Worm (Caenorhabditis elegans) whole organism, L1 larva: ENCODE measurements around the gene T28A8.2.

Experiments used
- C34B4.2 ChIP-seq: sonication (generic microtip); optimal IDR thresholded peaks from 2 replicates; lab custom pipeline; 2017; ENCODE audit warnings: mild to moderate bottlenecking, missing genetic modification characterization, missing compliant biosample characterization
- blmp-1 ChIP-seq: fragments of 150-350 bp; optimal IDR thresholded peaks from 2 replicates; lab custom pipeline; 2014; ENCODE audit warnings: missing biosample characterization, missing genetic modification characterization
- ceh-8 ChIP-seq: fragments of 200-800 bp; sonication (Bioruptor generic); optimal IDR thresholded peaks from 2 replicates; lab custom pipeline; 2018; ENCODE audit warnings: mild to moderate bottlenecking, missing genetic modification characterization, moderate library complexity, missing compliant biosample characterization
- ceh-82 ChIP-seq, 3 experiments: fragments of 150-350 bp in 1 of 3; sonication (generic microtip) in 2 of 3; optimal IDR thresholded peaks; 2 replicates each; lab custom pipeline; 2014 to 2017; ENCODE audit warnings: missing biosample characterization in 3 of 3, missing genetic modification characterization in 3 of 3
- dpl-1 ChIP-seq, 3 experiments: fragments of 150-350 bp in 2 of 3; sonication (generic microtip) in 1 of 3; optimal IDR thresholded peaks; 2 replicates each; lab custom pipeline; 2014 to 2017; ENCODE audit warnings: missing biosample characterization in 3 of 3, missing genetic modification characterization in 3 of 3, missing genetic modification reagents in 3 of 3
- efl-1 ChIP-seq, 4 experiments: fragments of 150-350 bp; optimal IDR thresholded peaks in 3 of 4; peaks in 1 of 4; 1 replicate in 1 of 4; 2 replicates in 3 of 4; lab custom pipeline; 2014; ENCODE audit warnings: missing biosample characterization in 2 of 4, missing genetic modification characterization in 2 of 4, missing genetic modification reagents in 2 of 4
- egl-13 ChIP-seq: sonication (generic microtip); optimal IDR thresholded peaks from 2 replicates; lab custom pipeline; 2016; ENCODE audit warnings: missing genotype, missing genetic modification reagents, missing genetic modification characterization, missing compliant biosample characterization
- fkh-10 ChIP-seq: sonication (generic microtip); optimal IDR thresholded peaks from 2 replicates; lab custom pipeline; 2017; ENCODE audit warnings: missing biosample characterization, missing genetic modification reagents, missing genetic modification characterization
- fkh-8 ChIP-seq: sonication (generic microtip); optimal IDR thresholded peaks from 2 replicates; lab custom pipeline; 2016; ENCODE audit warnings: mild to moderate bottlenecking, missing genetic modification characterization, missing compliant biosample characterization
- hlh-4 ChIP-seq: sonication (generic microtip); optimal IDR thresholded peaks from 2 replicates; lab custom pipeline; 2016; ENCODE audit warnings: mild to moderate bottlenecking, missing genetic modification characterization, missing compliant biosample characterization
- isw-1 ChIP-seq: fragments of 200-800 bp; sonication (Bioruptor generic); IDR thresholded peaks from 2 replicates; pipeline ENCODE4 v1.3.6; 2022; ENCODE audit warnings: missing genetic modification characterization, missing compliant biosample characterization
- jun-1 ChIP-seq: fragments of 150-350 bp; optimal IDR thresholded peaks from 2 replicates; lab custom pipeline; 2014; ENCODE audit warnings: missing biosample characterization, missing genetic modification reagents, missing genetic modification characterization
- lin-13 ChIP-seq: fragments of 150-350 bp; optimal IDR thresholded peaks from 2 replicates; lab custom pipeline; 2014; ENCODE audit warnings: missing biosample characterization, missing genetic modification reagents, missing genetic modification characterization
- lin-35 ChIP-seq, 2 experiments: fragments of 150-350 bp; optimal IDR thresholded peaks; 2 replicates each; lab custom pipeline; 2014; ENCODE audit warnings: missing biosample characterization in 2 of 2, missing genetic modification characterization in 2 of 2, missing genetic modification reagents in 2 of 2
- lin-39 ChIP-seq: fragments of 150-350 bp; optimal IDR thresholded peaks from 2 replicates; lab custom pipeline; 2014; ENCODE audit warnings: missing biosample characterization, missing genetic modification reagents, missing genetic modification characterization
- lir-3 ChIP-seq: sonication (generic microtip); optimal IDR thresholded peaks from 2 replicates; lab custom pipeline; 2016; ENCODE audit warnings: mild to moderate bottlenecking, missing genetic modification characterization, moderate library complexity, missing compliant biosample characterization; ENCODE audit not compliant: poor library complexity
- lsy-2 ChIP-seq, 2 experiments: fragments of 150-350 bp; optimal IDR thresholded peaks; 2 replicates each; lab custom pipeline; 2014; ENCODE audit warnings: missing biosample characterization in 2 of 2, missing genetic modification characterization in 2 of 2
- mab-9 ChIP-seq: fragments of 200-800 bp; sonication (Bioruptor generic); IDR thresholded peaks from 2 replicates; pipeline ENCODE4 v1.3.6; 2022; ENCODE audit warnings: missing genetic modification reagents, missing genetic modification characterization, missing compliant biosample characterization
- mdl-1 ChIP-seq, 2 experiments: fragments of 150-350 bp; optimal IDR thresholded peaks; 2 replicates each; lab custom pipeline; 2014 to 2017; ENCODE audit warnings: missing biosample characterization in 2 of 2, missing genetic modification characterization in 2 of 2, inconsistent platforms in 1 of 2
- mef-2 ChIP-seq: fragments of 150-350 bp; optimal IDR thresholded peaks from 2 replicates; lab custom pipeline; 2014; ENCODE audit warnings: missing biosample characterization, missing genetic modification characterization
- mep-1 ChIP-seq: fragments of 150-350 bp; optimal IDR thresholded peaks from 2 replicates; lab custom pipeline; 2014; ENCODE audit warnings: missing biosample characterization, missing genetic modification characterization
- nhr-12 ChIP-seq: sonication (generic microtip); optimal IDR thresholded peaks from 2 replicates; lab custom pipeline; 2017; ENCODE audit warnings: missing biosample characterization, missing genetic modification characterization
- nhr-19 ChIP-seq: fragments of 200-800 bp; sonication (Bioruptor generic); conservative IDR thresholded peaks from 2 replicates; pipeline ENCODE4 v1.3.6; 2022; ENCODE audit warnings: missing genetic modification characterization, missing compliant biosample characterization
- nhr-237 ChIP-seq: fragments of 150-350 bp; optimal IDR thresholded peaks from 2 replicates; lab custom pipeline; 2014; ENCODE audit warnings: missing biosample characterization, missing genetic modification characterization
- nhr-47 ChIP-seq: sonication (generic microtip); optimal IDR thresholded peaks from 2 replicates; lab custom pipeline; 2016; ENCODE audit warnings: mild to moderate bottlenecking, missing genetic modification characterization, moderate library complexity, missing compliant biosample characterization
- nhr-71 ChIP-seq: sonication (generic microtip); optimal IDR thresholded peaks from 2 replicates; lab custom pipeline; 2016; ENCODE audit warnings: mild to moderate bottlenecking, missing genetic modification characterization, moderate library complexity, missing compliant biosample characterization
- nhr-90 ChIP-seq: sonication (generic microtip); optimal IDR thresholded peaks from 2 replicates; lab custom pipeline; 2016; ENCODE audit warnings: mild to moderate bottlenecking, missing genetic modification characterization, missing compliant biosample characterization; ENCODE audit not compliant: poor library complexity
- rnt-1 ChIP-seq: sonication (generic microtip); optimal IDR thresholded peaks from 2 replicates; lab custom pipeline; 2016; ENCODE audit warnings: mild to moderate bottlenecking, missing genetic modification characterization, moderate library complexity, missing compliant biosample characterization
- skn-1 ChIP-seq: fragments of 150-350 bp; optimal IDR thresholded peaks from 2 replicates; lab custom pipeline; 2014; ENCODE audit warnings: missing biosample characterization, missing genetic modification characterization
- sptf-1 ChIP-seq: fragments of 150-350 bp; optimal IDR thresholded peaks from 2 replicates; lab custom pipeline; 2014; ENCODE audit warnings: missing biosample characterization, missing genetic modification characterization
- swsn-7 ChIP-seq: sonication (generic microtip); optimal IDR thresholded peaks from 2 replicates; lab custom pipeline; 2016; ENCODE audit warnings: missing genetic modification characterization, missing compliant biosample characterization
- tbx-2 ChIP-seq: sonication (generic microtip); optimal IDR thresholded peaks from 2 replicates; lab custom pipeline; 2016; ENCODE audit warnings: missing genetic modification characterization, missing compliant biosample characterization
- unc-62 ChIP-seq: fragments of 150-350 bp; optimal IDR thresholded peaks from 2 replicates; lab custom pipeline; 2014; ENCODE audit warnings: missing biosample characterization, missing genetic modification reagents, missing genetic modification characterization
- vab-15 ChIP-seq: sonication (generic microtip); optimal IDR thresholded peaks from 2 replicates; lab custom pipeline; 2017; ENCODE audit warnings: missing genotype, mild to moderate bottlenecking, missing genetic modification characterization, missing compliant biosample characterization
- xbp-1 ChIP-seq: sonication (generic microtip); optimal IDR thresholded peaks from 2 replicates; lab custom pipeline; 2016; ENCODE audit warnings: missing genetic modification characterization, missing compliant biosample characterization
- zip-4 ChIP-seq: fragments of 200-800 bp; sonication (Bioruptor generic); optimal IDR thresholded peaks from 2 replicates; lab custom pipeline; 2018; ENCODE audit warnings: mild to moderate bottlenecking, missing genetic modification characterization, moderate library complexity, missing compliant biosample characterization
- ztf-11 ChIP-seq, 2 experiments: sonication (generic microtip); optimal IDR thresholded peaks; 2 replicates each; lab custom pipeline; 2016 to 2017; ENCODE audit warnings: missing genetic modification characterization in 2 of 2, missing biosample characterization in 1 of 2, missing compliant biosample characterization in 1 of 2

The T28A8.2 gene

ce11 chrIII:13455816-13456215, 39.7 kb downstream of the T28A8.2 start:
- TF ChIP-seq nhr-237 (tag; lab: Kevin White, UChicago) = peak; percentile 22
- TF ChIP-seq sptf-1 = no peak
- TF ChIP-seq nhr-47 = peak; percentile 51
- peak; percentile 51 to 71 for TF ChIP-seq lsy-2 (tag; optimal IDR thresholded peaks at IDR 0.05; lab: Kevin White, UChicago)
- TF ChIP-seq xbp-1 (tag; lab: Kevin White, UChicago) = peak; percentile 22
- peak; percentile 21 for TF ChIP-seq skn-1 (tag; lab: Kevin White, UChicago)
- peak; percentile 84 for TF ChIP-seq mef-2 (tag; lab: Kevin White, UChicago)
- TF ChIP-seq fkh-8 (tag; lab: Kevin White, UChicago) = peak; percentile 43
- peak; percentile 35; the same call in 1 of the 2 replicates for TF ChIP-seq isw-1 (GFP tag; lab: Robert Waterston, UW)
- TF ChIP-seq nhr-90 (tag; lab: Kevin White, UChicago) = no peak
- peak; percentile 51 for TF ChIP-seq egl-13 (tag; lab: Kevin White, UChicago)
- peak; percentile 32 for TF ChIP-seq swsn-7 (tag; lab: Kevin White, UChicago)
- peak; percentile 10 for TF ChIP-seq blmp-1 (tag; lab: Kevin White, UChicago)
- peak; percentile 32 for TF ChIP-seq lir-3
- peak; percentile 50 for TF ChIP-seq mep-1 (tag; lab: Kevin White, UChicago)
- TF ChIP-seq lin-35 (GFP tag; optimal IDR thresholded peaks at IDR 0.05; lab: Kevin White, UChicago) = peak in 1 of 2 experiments; percentile 48
- peak in 2 of 3 experiments; percentile 4 to 41 for TF ChIP-seq ceh-82 (tag; optimal IDR thresholded peaks at IDR 0.05; lab: Kevin White, UChicago)
- no peak for TF ChIP-seq lin-39
- peak; percentile 50 for TF ChIP-seq zip-4 (GFP tag; lab: Kevin White, UChicago)
- TF ChIP-seq fkh-10 (GFP tag; lab: Kevin White, UChicago) = peak; percentile 31
- TF ChIP-seq dpl-1 (GFP tag; optimal IDR thresholded peaks at IDR 0.05; lab: Kevin White, UChicago) = peak in 1 of 3 experiments; percentile 35
- peak; percentile 27 for TF ChIP-seq efl-1 (optimal IDR thresholded peaks at IDR 0.05; lab: Kevin White, UChicago)
- TF ChIP-seq efl-1 (GFP tag; optimal IDR thresholded peaks at IDR 0.05 in 1 of 2; lab: Kevin White, UChicago) = peak; percentile 31 to 57
- peak; percentile 35 for TF ChIP-seq lin-13 (GFP tag; lab: Kevin White, UChicago)
- TF ChIP-seq nhr-71 (tag; lab: Kevin White, UChicago) = peak; percentile 73
- no peak for TF ChIP-seq unc-62 (GFP tag; lab: Kevin White, UChicago)
- no peak for TF ChIP-seq mdl-1 (tag; optimal IDR thresholded peaks at IDR 0.05; lab: Kevin White, UChicago)
- TF ChIP-seq ztf-11 (tag; optimal IDR thresholded peaks at IDR 0.05; lab: Kevin White, UChicago) = no peak

ce11 chrIII:13455207-13455606, 40.3 kb downstream of the T28A8.2 start, which contains the start of gene cua-1:
TSS of gene cua-1 (minus strand) at chrIII:13455307.
- no peak for TF ChIP-seq C34B4.2
- no peak for TF ChIP-seq egl-13 (tag; lab: Kevin White, UChicago)
- no peak for TF ChIP-seq vab-15 (tag; lab: Kevin White, UChicago)
- TF ChIP-seq mab-9 (GFP tag; lab: Robert Waterston, UW) = no peak
- TF ChIP-seq lin-13 (GFP tag; lab: Kevin White, UChicago) = no peak
- no peak for TF ChIP-seq nhr-19

ce11 chrIII:13452824-13453223, 42.6 kb downstream of the T28A8.2 start:
- TF ChIP-seq ceh-8 (GFP tag; lab: Kevin White, UChicago) (no peak), jun-1 (no peak), tbx-2 (tag; lab: Kevin White, UChicago) (no peak), hlh-4 (tag; lab: Kevin White, UChicago) (no peak), rnt-1 (tag; lab: Kevin White, UChicago) (no peak), nhr-12 (tag; lab: Kevin White, UChicago) (no peak), fkh-8 (tag; lab: Kevin White, UChicago) (no peak)
